Fruit fly (Drosophila melanogaster) whole organism, embryonic: ENCODE results near the gene Lim3.

Source experiments
- CG10654 ChIP-seq: fragments of 200-800 bp; sonication (Bioruptor generic); optimal IDR thresholded peaks from 2 replicates; lab custom pipeline; 2016; ENCODE audit warnings: missing biosample characterization, missing genetic modification characterization
- CG11456 ChIP-seq: fragments of 200-800 bp; sonication (Bioruptor generic); IDR thresholded peaks from 3 replicates; pipeline ENCODE4 v1.3.6; 2022; ENCODE audit warnings: missing biosample characterization, missing genetic modification characterization
- CG12391 ChIP-seq: fragments of 200-800 bp; sonication (Bioruptor generic); optimal IDR thresholded peaks from 3 replicates; lab custom pipeline; 2018; ENCODE audit warnings: missing biosample characterization, mild to moderate bottlenecking, missing genetic modification characterization, moderate library complexity
- CG13775 ChIP-seq: fragments of 200-800 bp; sonication (Bioruptor generic); optimal IDR thresholded peaks from 3 replicates; lab custom pipeline; 2017; ENCODE audit warnings: missing biosample characterization, mild to moderate bottlenecking, missing genetic modification characterization
- CG16863 ChIP-seq: fragments of 200-800 bp; sonication (Bioruptor generic); optimal IDR thresholded peaks from 3 replicates; lab custom pipeline; 2016; ENCODE audit warnings: missing biosample characterization, missing genetic modification characterization
- CG17361 ChIP-seq: fragments of 200-800 bp; sonication (Bioruptor generic); IDR thresholded peaks from 3 replicates; pipeline ENCODE4 v1.3.6; 2022; ENCODE audit warnings: missing biosample characterization, missing genetic modification characterization
- CG17912 ChIP-seq: fragments of 200-800 bp; sonication (Bioruptor generic); optimal IDR thresholded peaks from 2 replicates; lab custom pipeline; 2018; ENCODE audit warnings: missing biosample characterization, mild to moderate bottlenecking, missing genetic modification characterization
- CG18599 ChIP-seq: fragments of 200-800 bp; sonication (Bioruptor generic); optimal IDR thresholded peaks from 3 replicates; lab custom pipeline; 2017; ENCODE audit warnings: missing biosample characterization, missing genetic modification characterization, mild to moderate bottlenecking, moderate library complexity, missing genetic modification reagents
- CG31388 ChIP-seq: fragments of 200-800 bp; sonication (Bioruptor generic); optimal IDR thresholded peaks from 2 replicates; lab custom pipeline; 2016; ENCODE audit warnings: missing biosample characterization, missing genetic modification characterization
- CG3847 ChIP-seq: fragments of 200-800 bp; sonication (Bioruptor generic); IDR thresholded peaks from 2 replicates; pipeline ENCODE4 v1.3.6; 2022; ENCODE audit warnings: missing biosample characterization, missing genetic modification characterization
- CG5180 ChIP-seq: fragments of 200-800 bp; sonication (Bioruptor generic); optimal IDR thresholded peaks from 3 replicates; lab custom pipeline; 2017; ENCODE audit warnings: missing biosample characterization, missing genetic modification characterization, mild to moderate bottlenecking, moderate library complexity, missing genetic modification reagents
- CG6175 ChIP-seq: fragments of 200-800 bp; sonication (Bioruptor generic); IDR thresholded peaks from 3 replicates; pipeline ENCODE4 v1.3.6; 2022; ENCODE audit warnings: missing biosample characterization, missing genetic modification characterization
- CG6272 ChIP-seq: fragments of 200-800 bp; sonication (Bioruptor generic); IDR thresholded peaks from 2 replicates; pipeline ENCODE4 v1.3.6; 2022; ENCODE audit warnings: missing biosample characterization, missing genetic modification characterization
- CG6765 ChIP-seq: fragments of 200-800 bp; sonication (Bioruptor generic); optimal IDR thresholded peaks from 3 replicates; lab custom pipeline; 2017; ENCODE audit warnings: missing biosample characterization, mild to moderate bottlenecking, missing genetic modification characterization
- CG6854 ChIP-seq: fragments of 200-800 bp; sonication (Bioruptor generic); optimal IDR thresholded peaks from 3 replicates; lab custom pipeline; 2017; ENCODE audit warnings: missing biosample characterization, mild to moderate bottlenecking, missing genetic modification characterization
- CG8765 ChIP-seq: fragments of 200-800 bp; sonication (Bioruptor generic); IDR thresholded peaks from 2 replicates; pipeline ENCODE4 v1.3.6; 2022; ENCODE audit warnings: missing biosample characterization, missing genetic modification characterization
- CG8924 ChIP-seq: fragments of 200-800 bp; optimal IDR thresholded peaks from 3 replicates; lab custom pipeline; 2019; ENCODE audit warnings: missing biosample characterization, mild to moderate bottlenecking, missing genetic modification characterization, moderate library complexity
- CG8944 ChIP-seq: fragments of 200-800 bp; sonication (Bioruptor generic); optimal IDR thresholded peaks from 3 replicates; lab custom pipeline; 2016; ENCODE audit warnings: missing biosample characterization, missing genetic modification characterization
- Camta ChIP-seq: fragments of 200-800 bp; sonication (Bioruptor generic); optimal IDR thresholded peaks from 2 replicates; lab custom pipeline; 2016; ENCODE audit warnings: missing biosample characterization, missing genetic modification characterization
- D ChIP-seq, 2 experiments: fragments of 200-800 bp in 1 of 2; fragments of >200 bp in 1 of 2; sonication (Bioruptor generic) in 1 of 2; optimal IDR thresholded peaks; 2 replicates in 1 of 2; 3 replicates in 1 of 2; lab custom pipeline; 2017; ENCODE audit warnings: mild to moderate bottlenecking in 1 of 2, missing biosample characterization in 1 of 2, missing genetic modification characterization in 1 of 2, missing genetic modification reagents in 1 of 2
- Dfd ChIP-seq, 2 experiments: fragments of >200 bp; optimal IDR thresholded peaks; 2 replicates each; lab custom pipeline; 2017; ENCODE audit warnings: missing biosample characterization in 2 of 2, missing genetic modification characterization in 2 of 2
- Dp ChIP-seq: fragments of 200-800 bp; sonication (Bioruptor generic); optimal IDR thresholded peaks from 2 replicates; lab custom pipeline; 2018; ENCODE audit warnings: missing biosample characterization, mild to moderate bottlenecking, missing genetic modification characterization, moderate library complexity
- Dref ChIP-seq: fragments of 200-800 bp; sonication (Bioruptor generic); IDR thresholded peaks from 2 replicates; pipeline ENCODE4 v1.3.6; 2022; ENCODE audit warnings: missing biosample characterization, missing genetic modification characterization
- E2f2 ChIP-seq: fragments of 200-800 bp; sonication (Bioruptor generic); IDR thresholded peaks from 2 replicates; pipeline ENCODE4 v1.3.6; 2022; ENCODE audit warnings: missing biosample characterization, missing genetic modification characterization
- Ets97D ChIP-seq: fragments of 200-800 bp; sonication (Bioruptor generic); optimal IDR thresholded peaks from 3 replicates; lab custom pipeline; 2016; ENCODE audit warnings: missing biosample characterization, missing genetic modification characterization
- Gsc ChIP-seq: fragments of 200-800 bp; sonication (Bioruptor generic); IDR thresholded peaks from 2 replicates; pipeline ENCODE4 v1.3.6; 2022; ENCODE audit warnings: missing biosample characterization, missing genetic modification characterization
- HHEX ChIP-seq: fragments of 200-800 bp; sonication (Bioruptor generic); optimal IDR thresholded peaks from 3 replicates; lab custom pipeline; 2017; ENCODE audit warnings: missing biosample characterization, mild to moderate bottlenecking, missing genetic modification characterization, missing genetic modification reagents
- Hmx ChIP-seq: fragments of 200-800 bp; sonication (Bioruptor generic); optimal IDR thresholded peaks from 2 replicates; lab custom pipeline; 2016; ENCODE audit warnings: missing biosample characterization, missing genetic modification characterization
- NC2β ChIP-seq: fragments of 200-800 bp; sonication (Bioruptor generic); optimal IDR thresholded peaks from 2 replicates; lab custom pipeline; 2016; ENCODE audit warnings: missing biosample characterization, missing genetic modification characterization
- PHDP ChIP-seq: fragments of 200-800 bp; sonication (Bioruptor generic); optimal IDR thresholded peaks from 3 replicates; lab custom pipeline; 2018; ENCODE audit warnings: missing biosample characterization, mild to moderate bottlenecking, missing genetic modification characterization, moderate library complexity
- Ravus ChIP-seq: fragments of 200-800 bp; sonication (Bioruptor generic); IDR thresholded peaks from 2 replicates; pipeline ENCODE4 v1.3.6; 2022; ENCODE audit warnings: missing biosample characterization, missing genetic modification characterization
- Rfx ChIP-seq: fragments of 200-800 bp; sonication (Bioruptor generic); IDR thresholded peaks from 2 replicates; pipeline ENCODE4 v1.3.6; 2022; ENCODE audit warnings: missing biosample characterization, missing genetic modification characterization
- Side ChIP-seq: fragments of 200-800 bp; sonication (Bioruptor generic); optimal IDR thresholded peaks from 2 replicates; lab custom pipeline; 2016; ENCODE audit warnings: missing biosample characterization, missing genetic modification characterization
- Stat92E ChIP-seq, 3 experiments: fragments of >200 bp in 2 of 3; fragments of 200-800 bp in 1 of 3; sonication (Bioruptor generic) in 1 of 3; optimal IDR thresholded peaks; 2 replicates each; lab custom pipeline; 2017 to 2019; ENCODE audit warnings: missing biosample characterization in 3 of 3, missing genetic modification characterization in 3 of 3, mild to moderate bottlenecking in 1 of 3, moderate library complexity in 1 of 3
- Vsx1 ChIP-seq: fragments of 200-800 bp; sonication (Bioruptor generic); optimal IDR thresholded peaks from 2 replicates; lab custom pipeline; 2017; ENCODE audit warnings: missing biosample characterization, mild to moderate bottlenecking, missing genetic modification characterization, missing genetic modification reagents
- abd-A ChIP-seq: fragments of 200-800 bp; sonication (Bioruptor generic); optimal IDR thresholded peaks from 3 replicates; lab custom pipeline; 2019; ENCODE audit warnings: missing biosample characterization, mild to moderate bottlenecking, missing genetic modification characterization, moderate library complexity
- br ChIP-seq: fragments of >200 bp; optimal IDR thresholded peaks from 2 replicates; lab custom pipeline; 2017
- btn ChIP-seq: fragments of 200-800 bp; sonication (Bioruptor generic); optimal IDR thresholded peaks from 2 replicates; lab custom pipeline; 2016; ENCODE audit warnings: missing biosample characterization, missing genetic modification characterization
- fd96Cb ChIP-seq: fragments of 200-800 bp; sonication (Bioruptor generic); optimal IDR thresholded peaks from 2 replicates; lab custom pipeline; 2018; ENCODE audit warnings: missing biosample characterization, mild to moderate bottlenecking, missing genetic modification characterization, moderate library complexity
- h ChIP-seq: fragments of >200 bp; optimal IDR thresholded peaks from 2 replicates; lab custom pipeline; 2017
- ken ChIP-seq: fragments of 200-800 bp; sonication (Bioruptor generic); IDR thresholded peaks from 3 replicates; pipeline ENCODE4 v1.3.6; 2022; ENCODE audit warnings: missing biosample characterization, missing genetic modification characterization
- knrl ChIP-seq: fragments of 200-800 bp; sonication (Bioruptor generic); IDR thresholded peaks from 3 replicates; pipeline ENCODE4 v1.3.6; 2022; ENCODE audit warnings: missing biosample characterization, missing genetic modification characterization; ENCODE audit not compliant: partially characterized antibody
- lilli ChIP-seq: fragments of 200-800 bp; sonication (Bioruptor generic); optimal IDR thresholded peaks from 3 replicates; lab custom pipeline; 2016; ENCODE audit warnings: missing biosample characterization, missing genetic modification characterization
- mirr ChIP-seq: fragments of 200-800 bp; sonication (Bioruptor generic); optimal IDR thresholded peaks from 3 replicates; lab custom pipeline; 2018; ENCODE audit warnings: missing biosample characterization, mild to moderate bottlenecking, missing genetic modification characterization
- p53 ChIP-seq: fragments of 200-800 bp; sonication (Bioruptor generic); optimal IDR thresholded peaks from 2 replicates; lab custom pipeline; 2016; ENCODE audit warnings: missing biosample characterization, missing genetic modification characterization
- sd ChIP-seq: fragments of 200-800 bp; sonication (Bioruptor generic); optimal IDR thresholded peaks from 3 replicates; lab custom pipeline; 2018; ENCODE audit warnings: missing biosample characterization, mild to moderate bottlenecking, missing genetic modification characterization, moderate library complexity
- sr ChIP-seq: fragments of 200-800 bp; sonication (Bioruptor generic); IDR thresholded peaks from 3 replicates; pipeline ENCODE4 v1.3.6; 2022; ENCODE audit warnings: missing biosample characterization, missing genetic modification characterization
- tna ChIP-seq: fragments of 200-800 bp; sonication (Bioruptor generic); IDR thresholded peaks from 2 replicates; pipeline ENCODE4 v1.3.6; 2022; ENCODE audit warnings: missing biosample characterization, missing genetic modification characterization; ENCODE audit not compliant: partially characterized antibody
- vnd ChIP-seq: fragments of 200-800 bp; sonication (Bioruptor generic); IDR thresholded peaks from 3 replicates; pipeline ENCODE4 v1.3.6; 2022; ENCODE audit warnings: missing biosample characterization, missing genetic modification characterization; ENCODE audit not compliant: partially characterized antibody
- vvl ChIP-seq: fragments of 200-800 bp; sonication (Bioruptor generic); IDR thresholded peaks from 2 replicates; pipeline ENCODE4 v1.3.6; 2022; ENCODE audit warnings: missing biosample characterization, missing genetic modification characterization
- wek ChIP-seq: fragments of 200-800 bp; sonication (Bioruptor generic); optimal IDR thresholded peaks from 3 replicates; lab custom pipeline; 2018; ENCODE audit warnings: missing biosample characterization, mild to moderate bottlenecking, missing genetic modification characterization, moderate library complexity
- zen ChIP-seq: fragments of 200-800 bp; sonication (Bioruptor generic); optimal IDR thresholded peaks from 3 replicates; lab custom pipeline; 2018; ENCODE audit warnings: missing biosample characterization, mild to moderate bottlenecking, missing genetic modification characterization, moderate library complexity

The Lim3 gene

dm6 chr2L:19126888-19127287 lies 18.7 kb upstream of the Lim3 start (continued):
- TF ChIP-seq ken (no peak), p53 (GFP tag; lab: Kevin White, UChicago) (no peak), HHEX (peak; percentile 42), h (lab: Kevin White, UChicago) (no peak), CG8924 (tag; lab: Kevin White, UChicago) (peak; percentile 64), vnd (GFP tag; lab: Robert Waterston, UW) (no peak), CG17912 (peak; percentile 8), CG5180 (GFP tag; lab: Kevin White, UChicago) (no peak), zen (tag; lab: Kevin White, UChicago) (peak; percentile 45), abd-A (tag; lab: Kevin White, UChicago) (no peak), btn (no peak), br (lab: Kevin White, UChicago) (no peak), CG16863 (GFP tag; lab: Kevin White, UChicago) (no peak), CG3847 (GFP tag; lab: Robert Waterston, UW) (peak; percentile 69), Dref (GFP tag; lab: Robert Waterston, UW) (peak; percentile 62), Rfx (peak; percentile 78), CG8944 (GFP tag; lab: Kevin White, UChicago) (no peak), vvl (no peak), Gsc (GFP tag; lab: Robert Waterston, UW) (no peak), CG11456 (no peak), CG17361 (peak; percentile 74), Dp (peak; percentile 66), CG31388 (GFP tag; lab: Kevin White, UChicago) (no peak), CG8765 (GFP tag; lab: Robert Waterston, UW) (no peak), Ravus (GFP tag; lab: Robert Waterston, UW) (no peak), PHDP (tag; lab: Kevin White, UChicago) (peak; percentile 71), CG6272 (GFP tag; lab: Robert Waterston, UW) (no peak), lilli (GFP tag; lab: Kevin White, UChicago) (peak; percentile 40), mirr (no peak), CG6765 (GFP tag; lab: Kevin White, UChicago) (no peak), tna (GFP tag; lab: Robert Waterston, UW) (no peak), NC2β (GFP tag; lab: Kevin White, UChicago) (no peak), Stat92E (GFP tag; optimal IDR thresholded peaks at IDR 0.05; lab: Kevin White, UChicago) (peak in 1 of 3 experiments; percentile 56), CG6854 (no peak), CG10654 (peak; percentile 52), Side (no peak), D (optimal IDR thresholded peaks at IDR 0.05; lab: Kevin White, UChicago) (no peak), D (GFP tag; optimal IDR thresholded peaks at IDR 0.05; lab: Kevin White, UChicago) (no peak), Ets97D (no peak), Camta (no peak), Dfd (GFP tag; optimal IDR thresholded peaks at IDR 0.05; lab: Kevin White, UChicago) (no peak), Hmx (GFP tag; lab: Kevin White, UChicago) (no peak), wek (GFP tag; lab: Kevin White, UChicago) (no peak), fd96Cb (tag; lab: Kevin White, UChicago) (peak; percentile 30), Vsx1 (GFP tag; lab: Kevin White, UChicago) (no peak), CG12391 (tag; lab: Kevin White, UChicago) (peak; percentile 83), CG6175 (no peak), sd (tag; lab: Kevin White, UChicago) (no peak), sr (no peak), CG13775 (GFP tag; lab: Kevin White, UChicago) (peak; percentile 64), E2f2 (GFP tag; lab: Robert Waterston, UW) (peak; percentile 67), CG18599 (GFP tag; lab: Kevin White, UChicago) (peak; percentile 74), knrl (GFP tag; lab: Robert Waterston, UW) (no peak)
